Worm (Caenorhabditis elegans) whole organism, midembryonic: ENCODE data around the gene F57C7.4.

Experiments
- T22C8.4 ChIP-seq: fragments of 200-800 bp; sonication (Bioruptor generic); IDR thresholded peaks from 2 replicates; pipeline ENCODE4 v1.3.6; 2022; ENCODE audit warnings: missing genetic modification characterization, missing compliant biosample characterization
- cog-1 ChIP-seq: sonication (generic microtip); optimal IDR thresholded peaks from 2 replicates; lab custom pipeline; 2016; ENCODE audit warnings: missing genetic modification characterization, missing compliant biosample characterization
- flt-1 ChIP-seq: fragments of 200-800 bp; sonication (Bioruptor generic); IDR thresholded peaks from 2 replicates; pipeline ENCODE4 v1.3.6; 2022; ENCODE audit warnings: missing genetic modification characterization, missing compliant biosample characterization
- klf-2 ChIP-seq: fragments of 200-800 bp; sonication (Bioruptor generic); conservative IDR thresholded peaks from 2 replicates; pipeline ENCODE4 v1.3.6; 2022; ENCODE audit warnings: missing genetic modification reagents, missing genetic modification characterization, missing compliant biosample characterization
- med-1 ChIP-seq: sonication (generic microtip); optimal IDR thresholded peaks from 2 replicates; lab custom pipeline; 2017; ENCODE audit warnings: missing genetic modification characterization, mild to moderate bottlenecking, missing compliant biosample characterization, antibody characterized with exemption, missing genetic modification reagents; ENCODE audit not compliant: insufficient read depth
- ref-1 ChIP-seq: fragments of 200-800 bp; sonication (Bioruptor generic); conservative IDR thresholded peaks from 2 replicates; pipeline ENCODE4 v1.3.6; 2022; ENCODE audit warnings: missing genetic modification reagents, missing genetic modification characterization, missing compliant biosample characterization
- tab-1 ChIP-seq: fragments of 200-800 bp; sonication (Bioruptor generic); IDR thresholded peaks from 2 replicates; pipeline ENCODE4 v1.3.6; 2022; ENCODE audit warnings: missing genetic modification characterization, missing compliant biosample characterization
- ztf-23 ChIP-seq: fragments of 200-800 bp; sonication (Bioruptor generic); IDR thresholded peaks from 2 replicates; pipeline ENCODE4 v1.3.6; 2022; ENCODE audit warnings: missing genetic modification reagents, missing genetic modification characterization, missing compliant biosample characterization
- ztf-29 ChIP-seq: fragments of 200-800 bp; sonication (Bioruptor generic); IDR thresholded peaks from 2 replicates; pipeline ENCODE4 v1.3.6; 2022; ENCODE audit warnings: missing genetic modification reagents, missing genetic modification characterization, missing compliant biosample characterization

F57C7.4 gene

ce11 chrX:10623119-10623518, 33.8 kb upstream of the F57C7.4 start:
- TF ChIP-seq flt-1 (GFP tag; lab: Robert Waterston, UW) (no peak), ztf-29 (GFP tag; lab: Robert Waterston, UW) (no peak)

- no peak for TF ChIP-seq ztf-29 (GFP tag; lab: Robert Waterston, UW)
- TF ChIP-seq cog-1 (tag; lab: Kevin White, UChicago), result no peak
- TF ChIP-seq tab-1 (GFP tag; lab: Robert Waterston, UW), result no peak
- TF ChIP-seq ref-1 (GFP tag; lab: Robert Waterston, UW), result no peak
Measured at ce11 chrX:10622607-10623006, 33.2 kb upstream of the F57C7.4 start.

ce11 chrX:10619554-10620199, 30.3 kb upstream of the F57C7.4 start:
- TF ChIP-seq T22C8.4 (GFP tag; lab: Robert Waterston, UW), result no peak
- no peak for TF ChIP-seq ztf-29 (GFP tag; lab: Robert Waterston, UW)
- no peak for TF ChIP-seq klf-2

ce11 chrX:10618619-10619130, 29.3 kb upstream of the F57C7.4 start:
- TF ChIP-seq med-1 (GFP tag; lab: Kevin White, UChicago) (no peak), klf-2 (no peak), cog-1 (tag; lab: Kevin White, UChicago) (no peak), ztf-29 (GFP tag; lab: Robert Waterston, UW) (no peak), ztf-23 (GFP tag; lab: Robert Waterston, UW) (no peak)

- TF ChIP-seq flt-1 (GFP tag; lab: Robert Waterston, UW) (no peak), ref-1 (GFP tag; lab: Robert Waterston, UW) (no peak), med-1 (GFP tag; lab: Kevin White, UChicago) (no peak), cog-1 (tag; lab: Kevin White, UChicago) (no peak), tab-1 (GFP tag; lab: Robert Waterston, UW) (no peak), ztf-29 (GFP tag; lab: Robert Waterston, UW) (no peak), T22C8.4 (GFP tag; lab: Robert Waterston, UW) (no peak), ztf-23 (GFP tag; lab: Robert Waterston, UW) (no peak), klf-2 (no peak)
Measured at ce11 chrX:10617815-10618214, 28.4 kb upstream of the F57C7.4 start.

- no peak for TF ChIP-seq cog-1 (tag; lab: Kevin White, UChicago)
- no peak for TF ChIP-seq ref-1 (GFP tag; lab: Robert Waterston, UW)
- no peak for TF ChIP-seq tab-1 (GFP tag; lab: Robert Waterston, UW)
- TF ChIP-seq ztf-23 (GFP tag; lab: Robert Waterston, UW), result no peak
- no peak for TF ChIP-seq ztf-29 (GFP tag; lab: Robert Waterston, UW)
- no peak for TF ChIP-seq med-1 (GFP tag; lab: Kevin White, UChicago)
- TF ChIP-seq klf-2, result no peak
- no peak for TF ChIP-seq flt-1 (GFP tag; lab: Robert Waterston, UW)
- TF ChIP-seq T22C8.4 (GFP tag; lab: Robert Waterston, UW), result no peak
Measured at ce11 chrX:10616041-10616440, 26.7 kb upstream of the F57C7.4 start.

- TF ChIP-seq cog-1 (tag; lab: Kevin White, UChicago) (no peak), flt-1 (GFP tag; lab: Robert Waterston, UW) (no peak), klf-2 (no peak), tab-1 (GFP tag; lab: Robert Waterston, UW) (no peak), T22C8.4 (GFP tag; lab: Robert Waterston, UW) (no peak), med-1 (GFP tag; lab: Kevin White, UChicago) (no peak), ztf-29 (GFP tag; lab: Robert Waterston, UW) (no peak), ref-1 (GFP tag; lab: Robert Waterston, UW) (no peak), ztf-23 (GFP tag; lab: Robert Waterston, UW) (no peak)
Measured at ce11 chrX:10612355-10612754, 23.0 kb upstream of the F57C7.4 start.

ce11 chrX:10609878-10610277, 20.5 kb upstream of the F57C7.4 start:
- TF ChIP-seq cog-1 (tag; lab: Kevin White, UChicago) (no peak), ref-1 (GFP tag; lab: Robert Waterston, UW) (no peak), T22C8.4 (GFP tag; lab: Robert Waterston, UW) (no peak), tab-1 (GFP tag; lab: Robert Waterston, UW) (no peak)

- no peak for TF ChIP-seq flt-1 (GFP tag; lab: Robert Waterston, UW)
- no peak for TF ChIP-seq klf-2
- no peak for TF ChIP-seq ref-1 (GFP tag; lab: Robert Waterston, UW)
- TF ChIP-seq cog-1 (tag; lab: Kevin White, UChicago), result no peak
- TF ChIP-seq tab-1 (GFP tag; lab: Robert Waterston, UW), result no peak
Measured at ce11 chrX:10604386-10604785, 15.0 kb upstream of the F57C7.4 start, which contains the start of gene flp-19. Gene flp-19, plus strand, starts transcription at chrX:10604686.

ce11 chrX:10599719-10600155, 10.4 kb upstream of the F57C7.4 start:
- TF ChIP-seq ztf-23 (GFP tag; lab: Robert Waterston, UW) (no peak), klf-2 (no peak), cog-1 (tag; lab: Kevin White, UChicago) (no peak), T22C8.4 (GFP tag; lab: Robert Waterston, UW) (no peak), med-1 (GFP tag; lab: Kevin White, UChicago) (no peak), tab-1 (GFP tag; lab: Robert Waterston, UW) (no peak)
